Worm (Caenorhabditis elegans) whole organism, L1 larva: Measurements from ENCODE around the gene C03G6.21.
A peak's percentile ranks its signal among the peaks of the same experiment; 100 is the strongest.

Experiments used
- ama-1 ChIP-seq: fragments of 150-350 bp; optimal IDR thresholded peaks from 2 replicates; lab custom pipeline; 2014
- ces-1 ChIP-seq: fragments of 150-350 bp; optimal IDR thresholded peaks from 2 replicates; lab custom pipeline; 2014; ENCODE audit warnings: missing biosample characterization, missing genetic modification reagents, missing genetic modification characterization
- dpl-1 ChIP-seq, 3 experiments: fragments of 150-350 bp in 2 of 3; sonication (generic microtip) in 1 of 3; optimal IDR thresholded peaks; 2 replicates each; lab custom pipeline; 2014 to 2017; ENCODE audit warnings: missing biosample characterization in 3 of 3, missing genetic modification characterization in 3 of 3, missing genetic modification reagents in 3 of 3
- efl-1 ChIP-seq, 4 experiments: fragments of 150-350 bp; optimal IDR thresholded peaks in 3 of 4; peaks in 1 of 4; 1 replicate in 1 of 4; 2 replicates in 3 of 4; lab custom pipeline; 2014; ENCODE audit warnings: missing biosample characterization in 2 of 4, missing genetic modification characterization in 2 of 4, missing genetic modification reagents in 2 of 4
- hlh-17 ChIP-seq: fragments of 200-800 bp; sonication (Bioruptor generic); optimal IDR thresholded peaks from 2 replicates; lab custom pipeline; 2018; ENCODE audit warnings: missing genetic modification characterization, mild to moderate bottlenecking, missing compliant biosample characterization, moderate library complexity, borderline replicate concordance
- hlh-4 ChIP-seq: sonication (generic microtip); optimal IDR thresholded peaks from 2 replicates; lab custom pipeline; 2016; ENCODE audit warnings: mild to moderate bottlenecking, missing genetic modification characterization, missing compliant biosample characterization
- mep-1 ChIP-seq: fragments of 150-350 bp; optimal IDR thresholded peaks from 2 replicates; lab custom pipeline; 2014; ENCODE audit warnings: missing biosample characterization, missing genetic modification characterization
- rnt-1 ChIP-seq: sonication (generic microtip); optimal IDR thresholded peaks from 2 replicates; lab custom pipeline; 2016; ENCODE audit warnings: mild to moderate bottlenecking, missing genetic modification characterization, moderate library complexity, missing compliant biosample characterization
- skn-1 ChIP-seq: fragments of 150-350 bp; optimal IDR thresholded peaks from 2 replicates; lab custom pipeline; 2014; ENCODE audit warnings: missing biosample characterization, missing genetic modification characterization
- snu-23 ChIP-seq: sonication (generic microtip); optimal IDR thresholded peaks from 2 replicates; lab custom pipeline; 2016; ENCODE audit warnings: missing genetic modification characterization, missing compliant biosample characterization
- xbp-1 ChIP-seq: sonication (generic microtip); optimal IDR thresholded peaks from 2 replicates; lab custom pipeline; 2016; ENCODE audit warnings: missing genetic modification characterization, missing compliant biosample characterization

C03G6.21 gene

ce11 chrV:7320909-7321308 is 35.7 kb downstream of the C03G6.21 start, which contains the start of gene lmd-4:
Gene lmd-4, minus strand, starts transcription at chrV:7321009.
- no peak for TF ChIP-seq efl-1 (optimal IDR thresholded peaks at IDR 0.05; lab: Kevin White, UChicago)
- TF ChIP-seq efl-1 (GFP tag; optimal IDR thresholded peaks at IDR 0.05 in 1 of 2; lab: Kevin White, UChicago) = peak in 1 of 2 experiments; percentile 17
- TF ChIP-seq hlh-4 (tag; lab: Kevin White, UChicago) = no peak
- no peak for TF ChIP-seq skn-1 (tag; lab: Kevin White, UChicago)

- TF ChIP-seq dpl-1 (GFP tag; optimal IDR thresholded peaks at IDR 0.05; lab: Kevin White, UChicago) (no peak), hlh-17 (no peak), rnt-1 (no peak), snu-23 (GFP tag; lab: Kevin White, UChicago) (no peak), ama-1 (no peak), ces-1 (GFP tag; lab: Kevin White, UChicago) (no peak), mep-1 (tag; lab: Kevin White, UChicago) (no peak)
These were observed 43.4 kb downstream of the C03G6.21 start, which contains the start of gene srx-6 for ce11 chrV:7313233-7313632. Gene srx-6, minus strand, starts transcription at chrV:7313333.

ce11 chrV:7307089-7307488 is 49.5 kb downstream of the C03G6.21 start, which contains the start of gene F07G11.1:
Gene F07G11.1, plus strand, starts transcription at chrV:7307389.
- TF ChIP-seq efl-1 (optimal IDR thresholded peaks at IDR 0.05; lab: Kevin White, UChicago) (no peak), efl-1 (GFP tag; optimal IDR thresholded peaks at IDR 0.05 in 1 of 2; lab: Kevin White, UChicago) (peak in 1 of 2 experiments; percentile 28), xbp-1 (tag; lab: Kevin White, UChicago) (no peak)
